Worm (Caenorhabditis elegans): ENCODE data around the gene Y53F4A.2.

Gene Y53F4A.2

DNA sequence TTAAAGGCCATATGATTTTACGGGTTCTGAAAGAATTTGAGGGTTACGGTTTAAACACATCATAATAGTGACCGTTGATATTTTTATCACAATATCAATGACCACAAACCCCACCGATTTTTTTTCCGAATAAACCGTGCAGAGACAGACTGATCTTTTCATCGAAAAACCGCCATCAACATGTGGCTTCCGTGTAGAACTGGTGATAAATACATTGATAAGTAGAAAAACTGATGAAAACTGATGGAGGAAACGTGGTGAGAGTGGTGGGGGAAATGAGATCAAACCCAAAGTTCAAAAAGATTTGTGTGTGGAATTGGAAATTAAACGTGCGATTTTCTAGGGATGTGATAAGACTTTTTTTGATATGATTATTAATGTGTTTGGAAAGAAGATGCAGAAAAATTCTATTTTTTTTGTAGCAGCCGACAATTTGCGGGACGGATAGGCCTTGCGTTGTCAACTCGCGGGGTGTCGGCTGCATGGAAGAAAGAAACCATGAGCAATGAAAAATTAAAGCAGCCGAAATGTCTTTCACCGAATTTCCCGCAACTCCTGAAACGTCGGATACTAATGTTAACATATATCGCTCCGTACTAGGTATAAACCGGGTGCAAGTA, 38.2 kb downstream of the Y53F4A.2 start (continued):
- TF ChIP-seq ceh-8 (GFP tag; optimal IDR thresholded peaks at IDR 0.05) (no peak), nhr-76 (tag; optimal IDR thresholded peaks at IDR 0.05) (no peak), C34B4.2 (tag; optimal IDR thresholded peaks at IDR 0.05) (no peak), mdl-1 (tag; optimal IDR thresholded peaks at IDR 0.05) (peak in 1 of 2 experiments; percentile 5), nhr-85 (tag) (peak; percentile 77), blmp-1 (tag; optimal IDR thresholded peaks at IDR 0.05) (peak; percentile 67), fkh-4 (tag; optimal IDR thresholded peaks at IDR 0.05; ENCODE audit: borderline replicate concordance) (no peak), tbx-2 (tag; optimal IDR thresholded peaks at IDR 0.05) (peak; percentile 24), unc-86 (tag; optimal IDR thresholded peaks at IDR 0.05) (no peak), nhr-20 (tag; optimal IDR thresholded peaks at IDR 0.05) (peak; percentile 60), nhr-71 (tag; optimal IDR thresholded peaks at IDR 0.05) (peak; percentile 38), rnt-1 (tag; optimal IDR thresholded peaks at IDR 0.05) (no peak), elt-3 (tag; optimal IDR thresholded peaks at IDR 0.05) (peak in 2 of 6 experiments; percentile 6 to 34), nhr-84 (tag; optimal IDR thresholded peaks at IDR 0.05) (no peak), nhr-19 (GFP tag; conservative IDR thresholded peaks at IDR 0.05) (no peak), nhr-12 (tag; optimal IDR thresholded peaks at IDR 0.05) (no peak), zip-4 (GFP tag; optimal IDR thresholded peaks at IDR 0.05) (no peak), snu-23 (GFP tag; optimal IDR thresholded peaks at IDR 0.05) (peak; percentile 13), nhr-11 (tag; optimal IDR thresholded peaks at IDR 0.05) (no peak), dpl-1 (GFP tag; optimal IDR thresholded peaks at IDR 0.05) (no peak), lir-3 (tag; optimal IDR thresholded peaks at IDR 0.05; ENCODE audit: poor library complexity) (no peak), zag-1 (tag; optimal IDR thresholded peaks at IDR 0.05) (no peak), lin-13 (GFP tag; optimal IDR thresholded peaks at IDR 0.05) (no peak)

DNA sequence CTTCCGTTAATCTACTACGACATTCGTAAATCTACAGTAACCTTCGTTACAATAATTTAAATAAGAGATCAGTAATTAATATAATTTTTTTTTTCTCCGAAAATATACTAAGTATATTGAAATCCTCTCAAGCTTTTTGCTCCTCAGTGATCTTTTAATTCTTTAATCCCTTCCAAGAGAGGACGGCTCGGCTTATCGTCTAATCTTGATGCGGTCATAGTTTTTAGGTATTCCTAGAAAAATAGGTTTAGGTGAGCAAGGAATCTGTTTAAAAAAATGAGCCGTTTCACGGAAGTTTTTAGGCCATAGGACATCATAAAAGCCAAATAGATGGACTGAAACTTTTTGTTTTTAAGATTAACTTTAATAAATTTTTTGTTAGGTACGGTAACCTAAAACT, 44.9 kb downstream of the Y53F4A.2 start:
- no peak for TF ChIP-seq lin-14 (GFP tag; optimal IDR thresholded peaks at IDR 0.05)
- peak; percentile 6 for TF ChIP-seq pax-3 (tag; optimal IDR thresholded peaks at IDR 0.05)
- TF ChIP-seq fos-1 (tag; optimal IDR thresholded peaks at IDR 0.05) = no peak
- no peak for TF ChIP-seq rnt-1 (tag; optimal IDR thresholded peaks at IDR 0.05)
- TF ChIP-seq dsc-1 (tag; optimal IDR thresholded peaks at IDR 0.05) = peak; percentile 94
- peak; percentile 42 for TF ChIP-seq egl-13 (tag; optimal IDR thresholded peaks at IDR 0.05)
- no peak for TF ChIP-seq isw-1 (GFP tag; IDR thresholded peaks at IDR 0.05)
- TF ChIP-seq nhr-71 (tag; optimal IDR thresholded peaks at IDR 0.05) = peak; percentile 12
- TF ChIP-seq fkh-4 (tag; optimal IDR thresholded peaks at IDR 0.05; ENCODE audit: borderline replicate concordance) = peak; percentile 29
- TF ChIP-seq sox-4 (tag; optimal IDR thresholded peaks at IDR 0.05) = peak; percentile 28
- no peak for TF ChIP-seq pag-3 (tag; optimal IDR thresholded peaks at IDR 0.05; ENCODE audit: borderline replicate concordance, insufficient read depth)
- peak; percentile 36 for TF ChIP-seq nhr-47 (tag; optimal IDR thresholded peaks at IDR 0.05)
